Worm (Caenorhabditis elegans): Measurements from ENCODE around the gene M01H9.4.

M01H9.4 gene

DNA sequence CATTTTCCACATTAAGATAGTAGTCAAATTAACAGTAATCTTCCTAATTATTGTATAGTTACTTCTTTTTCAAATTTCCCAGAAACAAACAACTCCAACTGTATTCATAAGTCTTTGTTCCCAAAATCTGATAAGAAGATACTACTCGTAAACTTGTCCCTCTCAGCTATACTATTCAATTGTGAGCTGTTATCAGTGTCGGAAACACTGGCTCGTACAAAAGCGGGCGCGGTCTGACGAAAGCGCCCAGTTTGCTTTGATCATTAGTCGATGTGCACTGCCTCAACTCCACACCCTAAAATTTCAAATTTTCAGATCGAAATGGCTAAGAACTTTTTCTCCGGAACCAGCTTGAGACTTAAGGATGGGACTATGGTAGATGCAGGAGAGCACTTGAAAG lies 4.0 kb upstream of the M01H9.4 start, which contains the start of gene trx-3 (continued):
- TF ChIP-seq pqm-1 (tag; optimal IDR thresholded peaks at IDR 0.05) = peak; percentile 75
- TF ChIP-seq hlh-11 (tag; optimal IDR thresholded peaks at IDR 0.05) = peak; percentile 71
- no peak for TF ChIP-seq ZK337.2 (GFP tag; IDR thresholded peaks at IDR 0.05)
- no peak for TF ChIP-seq tra-1 (GFP tag; IDR thresholded peaks at IDR 0.05)
- TF ChIP-seq mep-1 (tag; optimal IDR thresholded peaks at IDR 0.05) = no peak
- no peak for TF ChIP-seq aly-2 (tag; optimal IDR thresholded peaks at IDR 0.05)
- TF ChIP-seq daf-16 (GFP tag; optimal IDR thresholded peaks at IDR 0.05) = no peak
- TF ChIP-seq daf-16 (tag; optimal IDR thresholded peaks at IDR 0.05) = peak; percentile 50
- no peak for TF ChIP-seq hif-1 (tag; optimal IDR thresholded peaks at IDR 0.05)
- peak in 1 of 2 experiments; percentile 91 for TF ChIP-seq unc-62 (GFP tag; optimal IDR thresholded peaks at IDR 0.05 in 1 of 2)
- TF ChIP-seq unc-62 (tag; optimal IDR thresholded peaks at IDR 0.05) = no peak
- no peak for TF ChIP-seq Y105C5A.15 (GFP tag; IDR thresholded peaks at IDR 0.05)
- TF ChIP-seq ctbp-1 (GFP tag; IDR thresholded peaks at IDR 0.05) = no peak
- no peak for TF ChIP-seq nhr-76 (tag; optimal IDR thresholded peaks at IDR 0.05)
- no peak for TF ChIP-seq daf-12 (tag; optimal IDR thresholded peaks at IDR 0.05)
- TF ChIP-seq Y5F2A.4 (GFP tag; optimal IDR thresholded peaks at IDR 0.05) = no peak
- no peak for TF ChIP-seq hmg-1.1 (GFP tag; IDR thresholded peaks at IDR 0.05)
- TF ChIP-seq dmd-9 (GFP tag; IDR thresholded peaks at IDR 0.05) = no peak
- TF ChIP-seq F44E2.7 (GFP tag; IDR thresholded peaks at IDR 0.05) = no peak
- TF ChIP-seq ceh-28 (tag; optimal IDR thresholded peaks at IDR 0.05) = no peak
- no peak for TF ChIP-seq ztf-7 (tag; optimal IDR thresholded peaks at IDR 0.05)
- TF ChIP-seq ztf-11 (tag; optimal IDR thresholded peaks at IDR 0.05) = no peak
- peak; percentile 42; the same call in 1 of the 2 replicates for TF ChIP-seq dmd-6 (GFP tag; IDR thresholded peaks at IDR 0.05)
- no peak for TF ChIP-seq Y75B8A.6 (GFP tag; IDR thresholded peaks at IDR 0.05)

DNA sequence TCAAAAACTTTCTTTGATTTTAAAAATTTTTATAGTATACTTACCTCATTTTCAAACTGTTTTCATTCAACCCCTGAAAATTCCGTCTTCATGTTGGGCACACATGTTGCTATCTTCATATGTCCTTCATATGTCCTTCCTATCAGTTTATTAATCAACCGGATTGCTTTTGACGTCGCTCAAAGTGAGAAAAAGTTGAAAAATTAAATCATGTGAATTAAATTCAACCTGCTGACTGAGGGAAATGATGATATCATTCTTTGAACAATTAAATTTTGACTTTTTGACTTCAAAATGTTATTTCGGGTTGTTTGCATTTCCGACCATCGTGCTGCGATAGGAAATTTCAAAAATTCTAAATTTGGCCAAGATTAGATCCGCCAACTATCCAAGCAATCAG lies 1.8 kb upstream of the M01H9.4 start:
- TF ChIP-seq pqm-1 (tag; optimal IDR thresholded peaks at IDR 0.05) = peak; percentile 70
- TF ChIP-seq F37D6.2 (tag; optimal IDR thresholded peaks at IDR 0.05) = no peak
- TF ChIP-seq skn-1 (tag; optimal IDR thresholded peaks at IDR 0.05) = no peak
- TF ChIP-seq ZK337.2 (GFP tag; IDR thresholded peaks at IDR 0.05) = no peak
- peak; percentile 68 for TF ChIP-seq dmd-6 (GFP tag; IDR thresholded peaks at IDR 0.05)
- no peak for TF ChIP-seq lsy-2 (tag; optimal IDR thresholded peaks at IDR 0.05)
- no peak for TF ChIP-seq zfp-2 (tag; optimal IDR thresholded peaks at IDR 0.05)
- peak; percentile 42 for TF ChIP-seq hlh-30 (tag; optimal IDR thresholded peaks at IDR 0.05; ENCODE audit: insufficient read depth)
- no peak for TF ChIP-seq ceh-44 (GFP tag; IDR thresholded peaks at IDR 0.05)
- peak; percentile 45 for TF ChIP-seq dve-1 (tag; optimal IDR thresholded peaks at IDR 0.05; ENCODE audit: insufficient read depth)
- no peak for TF ChIP-seq nhr-10 (tag; optimal IDR thresholded peaks at IDR 0.05)

DNA sequence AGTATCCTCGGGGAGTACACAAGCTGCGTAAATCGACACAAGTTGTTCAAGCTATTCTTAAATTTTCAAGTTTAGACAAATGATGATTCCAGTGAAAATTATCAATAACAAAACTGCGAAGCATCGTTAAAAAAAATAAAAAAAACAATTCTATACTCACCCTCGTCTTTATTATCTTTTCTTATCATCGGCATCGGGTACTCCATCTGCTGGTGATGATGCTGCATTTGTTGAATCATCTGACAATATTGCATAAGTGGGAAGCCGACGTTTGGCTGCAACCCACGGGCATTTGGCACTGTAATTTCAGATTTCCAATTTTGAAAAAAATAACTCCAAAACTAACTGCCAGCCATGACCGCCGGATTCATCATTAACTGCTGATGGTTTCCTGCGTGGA lies 1.4 kb downstream of the M01H9.4 start:
- TF ChIP-seq lsy-2 (tag; optimal IDR thresholded peaks at IDR 0.05) (no peak), nhr-28 (tag; optimal IDR thresholded peaks at IDR 0.05) (peak; percentile 31), dve-1 (tag; optimal IDR thresholded peaks at IDR 0.05; ENCODE audit: insufficient read depth) (peak; percentile 13), pqm-1 (tag; optimal IDR thresholded peaks at IDR 0.05) (peak; percentile 6), hlh-30 (tag; optimal IDR thresholded peaks at IDR 0.05; ENCODE audit: insufficient read depth) (peak; percentile 41), daf-16 (GFP tag; optimal IDR thresholded peaks at IDR 0.05) (no peak), daf-16 (tag; optimal IDR thresholded peaks at IDR 0.05) (peak; percentile 59), lin-15B (tag; optimal IDR thresholded peaks at IDR 0.05) (no peak)

DNA sequence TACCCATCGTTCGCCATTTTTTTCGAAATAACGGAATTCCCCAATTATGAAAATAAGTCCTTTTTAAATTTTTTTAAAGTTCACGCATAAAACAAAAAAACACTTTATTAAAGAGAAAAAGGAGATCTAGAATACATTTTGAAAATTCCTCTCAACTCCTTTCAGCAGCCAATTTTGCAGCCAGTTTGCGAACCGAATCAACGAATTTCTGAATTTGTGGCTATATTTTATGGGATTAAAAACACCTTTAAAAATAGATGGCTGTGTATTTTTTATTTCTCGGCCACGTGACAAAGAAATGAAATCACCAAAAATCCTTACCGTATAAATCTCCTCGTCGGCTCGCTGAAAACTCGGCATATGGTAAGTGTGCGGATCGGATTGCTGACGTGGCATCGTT lies 2.7 kb downstream of the M01H9.4 start, which contains the start of gene M01H9.10:
Gene M01H9.10, minus strand, starts transcription at position 101 of the 400 bp plus-strand sequence.
- TF ChIP-seq nhr-111 (GFP tag; optimal IDR thresholded peaks at IDR 0.05) = no peak
- TF ChIP-seq lin-39 (tag; optimal IDR thresholded peaks at IDR 0.05) = no peak
- TF ChIP-seq ctbp-1 (GFP tag; IDR thresholded peaks at IDR 0.05) = no peak
